Worm (Caenorhabditis elegans): ENCODE measurements around the gene F29A7.4.

- no peak for TF ChIP-seq him-1 (tag; optimal IDR thresholded peaks at IDR 0.05)
- no peak for TF ChIP-seq dao-5 (tag; optimal IDR thresholded peaks at IDR 0.05)
Observed at ce11 chrII:2777846-2778245, 28.0 kb downstream of the F29A7.4 start, which contains the start of gene F08D12.4.

Measured in whole organism, L4/young adult.